Worm (Caenorhabditis elegans) whole organism, early embryonic: Measurements from ENCODE around the gene str-38.

Experiments used
- ama-1 ChIP-seq: fragments of 150-350 bp; optimal IDR thresholded peaks from 2 replicates; lab custom pipeline; 2014
- tbx-11 ChIP-seq: fragments of 200-800 bp; sonication (Bioruptor generic); IDR thresholded peaks from 2 replicates; pipeline ENCODE4 v1.3.6; 2022; ENCODE audit warnings: missing genetic modification characterization, missing compliant biosample characterization

DNA sequence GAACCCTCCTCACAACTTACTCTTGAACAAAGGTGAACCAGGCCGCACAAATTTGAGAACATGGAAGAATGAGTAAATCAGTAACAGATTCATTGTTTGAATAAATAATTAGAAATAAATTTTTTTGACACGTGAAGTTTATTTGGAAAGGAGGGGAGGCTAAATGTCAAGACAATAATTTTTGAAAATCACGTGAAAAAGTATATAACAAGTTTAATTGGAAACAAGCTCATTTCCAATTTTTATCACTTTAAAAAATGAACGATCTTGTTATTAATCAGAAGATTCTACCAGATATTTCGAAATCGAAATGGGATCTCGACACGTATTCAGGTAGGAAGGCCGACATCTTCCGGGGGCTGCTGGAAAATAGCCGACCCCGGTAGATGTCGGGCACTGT, 5.5 kb downstream of the str-38 start, which contains the start of the genes irld-57 and sfxn-1.3:
- no peak for TF ChIP-seq ama-1 (lab: Kevin White, UChicago)
- TF ChIP-seq tbx-11 (GFP tag; lab: Robert Waterston, UW), result no peak
